Fruit fly (Drosophila melanogaster) whole organism, prepupa: ENCODE results near the gene Hira.

Source experiments
- Blimp-1 ChIP-seq: fragments of 200-800 bp; sonication (Bioruptor generic); optimal IDR thresholded peaks from 3 replicates; lab custom pipeline; 2017; ENCODE audit warnings: missing biosample characterization, missing genetic modification characterization, mild to moderate bottlenecking, moderate library complexity, missing genetic modification reagents
- CG10631 ChIP-seq: fragments of 200-800 bp; sonication (Bioruptor generic); optimal IDR thresholded peaks from 2 replicates; lab custom pipeline; 2016; ENCODE audit warnings: missing biosample characterization, missing genetic modification characterization
- CG10669 ChIP-seq: fragments of 200-800 bp; sonication (Bioruptor generic); optimal IDR thresholded peaks from 3 replicates; lab custom pipeline; 2018; ENCODE audit warnings: missing biosample characterization, mild to moderate bottlenecking, missing genetic modification characterization, moderate library complexity
- CG11294 ChIP-seq: fragments of 200-800 bp; sonication (Bioruptor generic); IDR thresholded peaks from 2 replicates; pipeline ENCODE4 v1.3.6; 2022; ENCODE audit warnings: missing biosample characterization, missing genetic modification characterization
- CG11902 ChIP-seq: fragments of 200-800 bp; sonication (Bioruptor generic); optimal IDR thresholded peaks from 3 replicates; lab custom pipeline; 2016; ENCODE audit warnings: missing biosample characterization, missing genetic modification characterization
- CG15336 ChIP-seq: fragments of 200-800 bp; sonication (Bioruptor generic); IDR thresholded peaks from 2 replicates; pipeline ENCODE4 v1.3.6; 2022; ENCODE audit warnings: missing biosample characterization, missing genetic modification characterization
- CG1621 ChIP-seq: fragments of 200-800 bp; sonication (Bioruptor generic); optimal IDR thresholded peaks from 3 replicates; lab custom pipeline; 2018; ENCODE audit warnings: missing biosample characterization, mild to moderate bottlenecking, missing genetic modification characterization
- CG16779 ChIP-seq: fragments of 200-800 bp; sonication (Bioruptor generic); optimal IDR thresholded peaks from 3 replicates; lab custom pipeline; 2017; ENCODE audit warnings: missing biosample characterization, mild to moderate bottlenecking, missing genetic modification characterization
- CG3032 ChIP-seq: fragments of 200-800 bp; optimal IDR thresholded peaks from 2 replicates; lab custom pipeline; 2019; ENCODE audit warnings: missing biosample characterization, mild to moderate bottlenecking, missing genetic modification characterization, moderate library complexity
- CG31627 ChIP-seq: fragments of 200-800 bp; sonication (Bioruptor generic); optimal IDR thresholded peaks from 3 replicates; lab custom pipeline; 2016; ENCODE audit warnings: missing biosample characterization, missing genetic modification characterization
- CG32006 ChIP-seq: fragments of 200-800 bp; sonication (Bioruptor generic); optimal IDR thresholded peaks from 3 replicates; lab custom pipeline; 2017; ENCODE audit warnings: missing biosample characterization, mild to moderate bottlenecking, missing genetic modification characterization
- CG4318 ChIP-seq: fragments of 200-800 bp; sonication (Bioruptor generic); optimal IDR thresholded peaks from 3 replicates; lab custom pipeline; 2017; ENCODE audit warnings: missing biosample characterization, mild to moderate bottlenecking, missing genetic modification characterization
- CG6163 ChIP-seq: fragments of 200-800 bp; sonication (Bioruptor generic); IDR thresholded peaks from 3 replicates; pipeline ENCODE4 v1.3.6; 2022; ENCODE audit warnings: missing biosample characterization, missing genetic modification characterization
- CG6792 ChIP-seq: fragments of 200-800 bp; sonication (Bioruptor generic); optimal IDR thresholded peaks from 3 replicates; lab custom pipeline; 2016; ENCODE audit warnings: missing biosample characterization, missing genetic modification characterization
- CG6854 ChIP-seq: fragments of 200-800 bp; sonication (Bioruptor generic); optimal IDR thresholded peaks from 2 replicates; lab custom pipeline; 2017; ENCODE audit warnings: missing biosample characterization, mild to moderate bottlenecking, missing genetic modification characterization
- CG7368 ChIP-seq: fragments of 200-800 bp; sonication (Bioruptor generic); optimal IDR thresholded peaks from 3 replicates; lab custom pipeline; 2016; ENCODE audit warnings: missing biosample characterization, missing genetic modification characterization
- CG8319 ChIP-seq: fragments of 200-800 bp; sonication (Bioruptor generic); optimal IDR thresholded peaks from 3 replicates; lab custom pipeline; 2016; ENCODE audit warnings: missing biosample characterization, missing genetic modification characterization
- CG9139 ChIP-seq: fragments of 200-800 bp; sonication (Bioruptor generic); optimal IDR thresholded peaks from 3 replicates; lab custom pipeline; 2017; ENCODE audit warnings: missing biosample characterization, mild to moderate bottlenecking, missing genetic modification characterization
- Eip78C ChIP-seq: fragments of 200-800 bp; sonication (Bioruptor generic); peaks from one replicate; lab custom pipeline; 2016; ENCODE audit warnings: missing biosample characterization, missing genetic modification characterization
- Ets21C ChIP-seq: fragments of 200-800 bp; sonication (Bioruptor generic); optimal IDR thresholded peaks from 3 replicates; lab custom pipeline; 2016; ENCODE audit warnings: missing biosample characterization, missing genetic modification characterization
- Ets96B ChIP-seq: fragments of 200-800 bp; optimal IDR thresholded peaks from 2 replicates; lab custom pipeline; 2019; ENCODE audit warnings: missing biosample characterization, mild to moderate bottlenecking, missing genetic modification characterization, moderate library complexity
- Hr39 ChIP-seq: fragments of 200-800 bp; sonication (Bioruptor generic); optimal IDR thresholded peaks from 2 replicates; lab custom pipeline; 2016; ENCODE audit warnings: missing biosample characterization, missing genetic modification characterization
- Lpt ChIP-seq: fragments of 200-800 bp; sonication (Bioruptor generic); optimal IDR thresholded peaks from 3 replicates; lab custom pipeline; 2016; ENCODE audit warnings: missing biosample characterization, missing genetic modification characterization
- Met ChIP-seq: fragments of 200-800 bp; sonication (Bioruptor generic); optimal IDR thresholded peaks from 3 replicates; lab custom pipeline; 2016; ENCODE audit warnings: missing biosample characterization, missing genetic modification characterization
- Sox102F ChIP-seq: fragments of 200-800 bp; sonication (Bioruptor generic); optimal IDR thresholded peaks from 2 replicates; lab custom pipeline; 2016; ENCODE audit warnings: missing biosample characterization, mild to moderate bottlenecking, missing genetic modification characterization
- Sox15 ChIP-seq: fragments of 200-800 bp; sonication (Bioruptor generic); optimal IDR thresholded peaks from 3 replicates; lab custom pipeline; 2016; ENCODE audit warnings: missing biosample characterization, missing genetic modification characterization
- acj6 ChIP-seq: fragments of 200-800 bp; sonication (Bioruptor generic); optimal IDR thresholded peaks from 3 replicates; lab custom pipeline; 2016; ENCODE audit warnings: missing biosample characterization, missing genetic modification characterization
- cyc ChIP-seq: fragments of 200-800 bp; sonication (Bioruptor generic); optimal IDR thresholded peaks from 3 replicates; lab custom pipeline; 2016; ENCODE audit warnings: missing biosample characterization, missing genetic modification characterization
- dac ChIP-seq: fragments of 200-800 bp; sonication (Bioruptor generic); optimal IDR thresholded peaks from 2 replicates; lab custom pipeline; 2017; ENCODE audit warnings: missing biosample characterization, mild to moderate bottlenecking, missing genetic modification characterization
- dsx ChIP-seq: fragments of 200-800 bp; optimal IDR thresholded peaks from 3 replicates; lab custom pipeline; 2019; ENCODE audit warnings: missing biosample characterization, mild to moderate bottlenecking, missing genetic modification characterization, moderate library complexity; ENCODE audit not compliant: poor library complexity, severe bottlenecking
- eg ChIP-seq: fragments of 200-800 bp; sonication (Bioruptor generic); IDR thresholded peaks from 3 replicates; pipeline ENCODE4 v1.3.6; 2022; ENCODE audit warnings: missing biosample characterization, missing genetic modification characterization
- esn ChIP-seq: fragments of 200-800 bp; sonication (Bioruptor generic); optimal IDR thresholded peaks from 2 replicates; lab custom pipeline; 2016; ENCODE audit warnings: missing biosample characterization, mild to moderate bottlenecking, missing genetic modification characterization, moderate library complexity
- fd59A ChIP-seq: fragments of 200-800 bp; sonication (Bioruptor generic); optimal IDR thresholded peaks from 2 replicates; lab custom pipeline; 2017; ENCODE audit warnings: missing biosample characterization, mild to moderate bottlenecking, missing genetic modification characterization, missing genetic modification reagents
- fd85E ChIP-seq: fragments of 200-800 bp; sonication (Bioruptor generic); optimal IDR thresholded peaks from 3 replicates; lab custom pipeline; 2016; ENCODE audit warnings: missing biosample characterization, missing genetic modification characterization
- fkh ChIP-seq: fragments of 200-800 bp; sonication (Bioruptor generic); optimal IDR thresholded peaks from 3 replicates; lab custom pipeline; 2017; ENCODE audit warnings: missing biosample characterization, mild to moderate bottlenecking, missing genetic modification characterization, moderate library complexity
- net ChIP-seq: fragments of 200-800 bp; sonication (Bioruptor generic); optimal IDR thresholded peaks from 3 replicates; lab custom pipeline; 2016; ENCODE audit warnings: missing biosample characterization, missing genetic modification characterization
- salr ChIP-seq, 2 experiments: fragments of 200-800 bp; sonication (Bioruptor generic); optimal IDR thresholded peaks; 3 replicates each; lab custom pipeline; 2016 to 2018; ENCODE audit warnings: missing biosample characterization in 2 of 2, missing genetic modification characterization in 2 of 2, mild to moderate bottlenecking in 1 of 2
- spab ChIP-seq: fragments of 200-800 bp; sonication (Bioruptor generic); optimal IDR thresholded peaks from 2 replicates; lab custom pipeline; 2017; ENCODE audit warnings: missing biosample characterization, mild to moderate bottlenecking, missing genetic modification characterization, missing genetic modification reagents
- ss ChIP-seq, 2 experiments: fragments of 200-800 bp; sonication (Bioruptor generic); optimal IDR thresholded peaks; 2 replicates in 1 of 2; 3 replicates in 1 of 2; lab custom pipeline; 2017 to 2018; ENCODE audit warnings: mild to moderate bottlenecking in 2 of 2, missing biosample characterization in 2 of 2, missing genetic modification characterization in 2 of 2, moderate library complexity in 1 of 2
- svp ChIP-seq: fragments of 200-800 bp; sonication (Bioruptor generic); peaks from one replicate; lab custom pipeline; 2016; ENCODE audit warnings: missing biosample characterization, missing genetic modification characterization
- topi ChIP-seq: fragments of 200-800 bp; sonication (Bioruptor generic); optimal IDR thresholded peaks from 3 replicates; lab custom pipeline; 2016; ENCODE audit warnings: missing biosample characterization, missing genetic modification characterization
- vri ChIP-seq: fragments of 200-800 bp; sonication (Bioruptor generic); optimal IDR thresholded peaks from 3 replicates; lab custom pipeline; 2016; ENCODE audit warnings: missing biosample characterization, mild to moderate bottlenecking, missing genetic modification characterization

Gene Hira

DNA sequence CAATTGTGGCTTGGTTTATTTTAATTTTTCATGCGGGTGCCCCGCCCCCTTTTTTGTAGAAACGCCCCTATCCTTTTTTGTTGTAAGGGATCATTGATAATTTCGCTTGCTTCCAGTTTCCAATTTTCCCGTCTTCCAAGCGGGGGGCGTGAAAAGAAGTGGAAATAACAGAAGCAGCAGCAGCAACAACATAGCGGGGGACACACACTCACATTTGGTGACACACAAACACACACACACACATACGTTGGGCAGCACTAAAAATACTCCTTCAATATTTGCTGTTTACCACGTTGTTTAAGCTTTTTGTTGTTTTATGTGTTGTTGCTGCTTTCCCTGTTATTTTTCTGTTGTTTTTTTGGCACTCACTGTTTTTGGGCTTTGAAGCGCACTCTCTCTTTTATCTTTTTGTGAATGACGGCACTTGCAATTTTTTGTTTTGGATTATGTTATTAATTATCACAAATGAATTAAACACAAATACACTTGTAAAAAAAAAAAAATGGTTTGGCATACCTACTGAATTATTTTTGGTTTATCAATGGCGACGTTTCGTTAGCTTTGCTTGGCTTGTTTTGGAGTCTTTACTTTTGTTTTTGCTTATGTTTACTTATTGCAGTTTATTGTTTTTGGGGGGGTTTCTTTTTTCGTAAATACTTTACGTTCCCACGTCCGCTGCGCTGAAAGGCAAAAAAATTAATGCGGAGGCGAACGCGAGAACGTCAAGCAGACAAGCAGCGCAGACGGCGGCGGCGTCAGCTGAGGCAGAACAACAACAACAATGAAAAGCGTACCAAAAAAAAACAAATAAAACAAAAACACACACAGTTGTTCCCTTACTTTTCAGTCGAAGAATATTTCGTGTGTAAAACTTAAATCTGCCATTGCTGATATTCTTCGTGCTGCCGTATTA is 17.4 kb upstream of the Hira start (continued):
- TF ChIP-seq dac (GFP tag; lab: Kevin White, UChicago) (no peak), Met (GFP tag; lab: Kevin White, UChicago) (peak; percentile 29), net (GFP tag; lab: Kevin White, UChicago) (no peak), fd59A (GFP tag; lab: Kevin White, UChicago) (no peak), CG11902 (GFP tag; lab: Kevin White, UChicago) (no peak), Eip78C (GFP tag; lab: Kevin White, UChicago) (peak; percentile 74), topi (GFP tag; lab: Kevin White, UChicago) (peak; percentile 24), ss (GFP tag; optimal IDR thresholded peaks at IDR 0.05; lab: Kevin White, UChicago) (no peak), Ets96B (no peak), CG6854 (GFP tag; lab: Kevin White, UChicago) (no peak), Sox102F (GFP tag; lab: Kevin White, UChicago) (peak; percentile 41), Hr39 (peak; percentile 25), CG3032 (tag; lab: Kevin White, UChicago) (no peak), Ets21C (GFP tag; lab: Kevin White, UChicago) (no peak), vri (GFP tag; lab: Kevin White, UChicago) (peak; percentile 36), fd85E (GFP tag; lab: Kevin White, UChicago) (no peak), CG10631 (GFP tag; lab: Kevin White, UChicago) (no peak), spab (GFP tag; lab: Kevin White, UChicago) (no peak), svp (GFP tag; lab: Kevin White, UChicago) (peak; percentile 71)

DNA sequence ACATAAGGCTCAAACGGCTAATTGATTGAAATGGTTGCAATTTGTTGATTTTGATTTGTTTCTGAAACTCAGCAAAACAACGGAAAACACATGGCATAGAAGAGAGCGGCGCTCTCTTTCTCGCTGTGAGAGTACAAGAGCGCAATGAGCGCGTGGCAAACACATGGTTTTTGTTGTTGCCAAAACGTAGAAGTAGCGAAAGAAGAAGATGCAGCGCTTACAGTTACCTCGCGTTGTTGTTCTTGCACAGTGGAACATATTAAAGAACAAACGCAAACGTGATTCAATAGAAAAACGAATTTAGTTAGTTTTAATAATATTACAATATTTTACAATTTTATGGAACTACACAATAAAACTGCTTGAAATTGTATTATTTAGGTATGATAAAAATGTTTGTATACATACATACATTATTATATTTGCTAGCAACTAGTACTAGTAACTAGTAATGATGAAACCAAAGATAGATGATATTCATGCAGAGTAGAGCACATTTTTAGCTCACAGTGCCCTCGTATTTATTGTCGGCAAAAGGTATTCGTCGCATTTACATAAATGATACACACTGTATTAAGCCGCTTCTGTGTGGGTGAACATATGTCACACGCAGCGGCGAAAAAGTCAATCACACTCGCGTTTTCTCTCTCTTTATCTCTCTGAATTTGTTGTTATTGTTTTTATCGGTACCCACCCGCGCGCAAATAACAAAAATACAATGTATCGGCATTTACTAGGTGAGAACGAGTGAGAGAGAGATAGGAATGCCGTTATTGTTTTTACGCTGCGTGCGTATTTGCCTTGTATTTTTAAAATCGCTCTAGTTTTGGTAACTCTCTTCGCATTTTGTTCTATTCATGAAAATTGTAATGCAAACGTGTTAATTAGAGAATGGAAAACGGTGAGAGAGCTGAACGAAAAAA is 16.5 kb upstream of the Hira start:
- TF ChIP-seq CG11902 (GFP tag; lab: Kevin White, UChicago) (peak; percentile 86), fd85E (GFP tag; lab: Kevin White, UChicago) (peak; percentile 41), Met (GFP tag; lab: Kevin White, UChicago) (peak; percentile 95), CG7368 (GFP tag; lab: Kevin White, UChicago) (peak; percentile 90), dac (GFP tag; lab: Kevin White, UChicago) (peak; percentile 89), dsx (peak; percentile 99), CG8319 (peak; percentile 92), CG6792 (GFP tag; lab: Kevin White, UChicago) (peak; percentile 92), salr (GFP tag; optimal IDR thresholded peaks at IDR 0.05; lab: Kevin White, UChicago) (peak; percentile 78 to 95), Blimp-1 (peak; percentile 84), CG10669 (peak; percentile 93), CG6163 (peak; percentile 80), vri (GFP tag; lab: Kevin White, UChicago) (peak; percentile 78), CG6854 (GFP tag; lab: Kevin White, UChicago) (peak; percentile 70), ss (GFP tag; optimal IDR thresholded peaks at IDR 0.05; lab: Kevin White, UChicago) (peak; percentile 83 to 95), esn (GFP tag; lab: Kevin White, UChicago) (peak; percentile 95), Hr39 (peak; percentile 91), CG9139 (GFP tag; lab: Kevin White, UChicago) (peak; percentile 80), CG31627 (peak; percentile 89), Sox15 (GFP tag; lab: Kevin White, UChicago) (peak; percentile 87), CG3032 (tag; lab: Kevin White, UChicago) (peak; percentile 90), spab (GFP tag; lab: Kevin White, UChicago) (peak; percentile 90), CG32006 (GFP tag; lab: Kevin White, UChicago) (peak; percentile 96), CG16779 (tag; lab: Kevin White, UChicago) (peak; percentile 88), CG15336 (GFP tag; lab: Robert Waterston, UW) (peak; percentile 90), eg (GFP tag; lab: Robert Waterston, UW) (peak; percentile 79), svp (GFP tag; lab: Kevin White, UChicago) (peak; percentile 96), fkh (GFP tag; lab: Kevin White, UChicago) (peak; percentile 79), CG11294 (GFP tag; lab: Robert Waterston, UW) (peak; percentile 83), Ets96B (peak; percentile 92), acj6 (GFP tag; lab: Kevin White, UChicago) (peak; percentile 94), topi (GFP tag; lab: Kevin White, UChicago) (peak; percentile 95), CG4318 (GFP tag; lab: Kevin White, UChicago) (peak; percentile 94), net (GFP tag; lab: Kevin White, UChicago) (peak; percentile 93), cyc (GFP tag; lab: Kevin White, UChicago) (peak; percentile 91), CG1621 (tag; lab: Kevin White, UChicago) (peak; percentile 80), Lpt (peak; percentile 91)
